Worm (Caenorhabditis elegans): Measurements from ENCODE around the gene srlf-22.

srlf-22 gene

DNA sequence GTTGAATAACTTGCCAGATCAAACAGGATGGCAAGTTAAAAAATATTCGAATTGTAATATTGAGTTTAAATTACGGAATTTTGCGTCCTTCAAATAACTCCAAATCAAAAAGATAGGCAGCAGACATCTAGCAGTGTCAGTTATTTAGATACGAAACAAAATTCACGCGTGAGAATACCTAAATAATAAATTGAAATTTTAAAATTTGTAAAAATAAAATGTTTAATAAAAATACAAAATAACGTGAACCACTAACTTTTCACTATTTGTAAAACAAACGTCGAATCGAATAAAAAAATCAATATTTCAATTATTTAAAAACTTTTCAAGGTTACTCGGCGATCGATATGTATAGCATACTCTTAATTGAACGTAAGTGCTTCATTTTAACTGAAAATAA lies 15.0 kb upstream of the srlf-22 start, which contains the start of gene T02B11.9:
Gene T02B11.9 (plus strand): TSS at position 301 of the 400 bp plus-strand sequence.
- TF ChIP-seq pbrm-1 (GFP tag; IDR thresholded peaks at IDR 0.05) (no peak), sptf-2 (GFP tag; optimal IDR thresholded peaks at IDR 0.05) (no peak), B0261.1 (tag; optimal IDR thresholded peaks at IDR 0.05) (no peak), F39B2.1 (GFP tag; IDR thresholded peaks at IDR 0.05) (no peak), nfyb-1 (GFP tag; IDR thresholded peaks at IDR 0.05) (no peak), hmg-20 (GFP tag; IDR thresholded peaks at IDR 0.05) (no peak), let-607 (tag; optimal IDR thresholded peaks at IDR 0.05) (no peak), madf-8 (GFP tag; conservative IDR thresholded peaks at IDR 0.05) (no peak), ceh-91 (GFP tag; IDR thresholded peaks at IDR 0.05) (no peak), let-526 (GFP tag; IDR thresholded peaks at IDR 0.05) (no peak), B0035.1 (tag; optimal IDR thresholded peaks at IDR 0.05) (no peak), D2030.7 (GFP tag; IDR thresholded peaks at IDR 0.05) (no peak)

DNA sequence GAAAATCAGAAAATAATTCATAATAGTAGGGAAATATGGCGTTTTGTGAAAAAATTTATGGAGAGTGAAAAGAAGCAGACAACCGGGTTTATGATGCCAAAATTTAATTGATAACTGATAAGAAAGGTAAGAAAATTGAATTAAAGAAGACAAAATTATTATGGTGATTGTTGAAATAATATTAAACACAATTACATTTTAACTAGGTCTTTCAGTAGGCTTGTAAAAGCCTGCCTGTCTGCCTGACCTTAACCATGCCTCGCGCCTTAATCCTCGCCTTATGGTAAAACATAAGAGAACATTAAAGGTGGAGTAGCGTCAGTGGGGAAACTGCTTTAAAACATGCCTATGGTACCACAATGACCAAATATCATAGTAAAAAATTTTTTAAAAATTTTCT lies 12.4 kb upstream of the srlf-22 start, which contains the start of gene T02B11.8:
Gene T02B11.8 (minus strand): TSS at position 101 of the 400 bp plus-strand sequence.
- no peak for TF ChIP-seq unc-130 (GFP tag; optimal IDR thresholded peaks at IDR 0.05)

DNA sequence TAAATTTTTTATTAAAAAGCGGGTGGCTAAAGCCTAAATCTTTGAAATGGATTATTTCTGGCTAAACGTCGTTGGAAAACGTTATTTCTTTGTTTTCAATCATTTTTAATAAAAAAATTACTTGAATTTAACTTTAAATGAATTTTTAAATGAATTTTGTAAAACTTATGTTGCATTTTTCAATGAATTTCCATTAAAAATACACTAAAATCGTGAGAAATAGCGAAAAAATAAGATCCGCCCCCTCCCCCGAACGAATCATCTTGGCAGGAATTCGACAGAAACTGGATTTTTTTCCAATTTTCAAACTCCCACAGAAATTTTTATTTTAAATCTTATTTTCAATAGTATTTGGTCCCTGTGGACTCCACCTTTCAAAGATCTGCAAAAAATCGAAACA lies 11.8 kb upstream of the srlf-22 start, which contains the start of gene srg-53:
Gene srg-53 (plus strand): TSS at position 301 of the 400 bp plus-strand sequence.
- TF ChIP-seq egl-44 (GFP tag; IDR thresholded peaks at IDR 0.05) (no peak), B0261.1 (tag; optimal IDR thresholded peaks at IDR 0.05) (no peak), C06A6.2 (GFP tag; conservative IDR thresholded peaks at IDR 0.05) (no peak), ztf-28 (GFP tag; IDR thresholded peaks at IDR 0.05) (no peak), hlh-12 (tag; optimal IDR thresholded peaks at IDR 0.05) (no peak), ccch-3 (GFP tag; optimal IDR thresholded peaks at IDR 0.05) (no peak), F10E7.11 (tag; optimal IDR thresholded peaks at IDR 0.05) (no peak), snpc-1.3 (tag; optimal IDR thresholded peaks at IDR 0.05; ENCODE audit: insufficient read depth) (no peak), cebp-2 (GFP tag; IDR thresholded peaks at IDR 0.05) (no peak), hmg-1.2 (GFP tag; IDR thresholded peaks at IDR 0.05) (no peak), hsf-1 (GFP tag; IDR thresholded peaks at IDR 0.05) (no peak), dpff-1 (tag; optimal IDR thresholded peaks at IDR 0.05) (no peak), Y95B8A.8 (GFP tag; IDR thresholded peaks at IDR 0.05) (no peak)

DNA sequence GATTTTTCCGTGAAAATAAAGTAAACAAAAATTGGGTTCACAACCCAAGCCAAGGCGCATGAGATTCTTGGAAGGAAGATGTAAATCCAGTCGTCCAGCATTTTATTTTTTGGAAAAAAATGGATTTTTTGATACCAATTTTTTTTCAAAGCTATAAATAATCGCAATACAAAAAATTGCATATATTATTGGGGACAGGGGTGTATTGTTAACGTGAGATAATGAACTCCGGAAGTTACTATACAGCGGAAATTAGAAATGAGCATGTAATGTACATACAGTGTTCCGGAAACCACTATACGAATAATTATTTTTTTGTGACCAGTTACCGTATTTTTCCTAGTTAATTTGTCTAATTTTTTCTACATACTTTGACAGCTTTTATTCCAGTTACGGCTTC lies 6.6 kb upstream of the srlf-22 start, which contains the start of gene srj-38:
Gene srj-38 (minus strand): TSS at position 101 of the 400 bp plus-strand sequence.
- TF ChIP-seq dpff-1 (tag; optimal IDR thresholded peaks at IDR 0.05) (no peak), ztf-3 (GFP tag; optimal IDR thresholded peaks at IDR 0.05) (no peak), egrh-3 (GFP tag; IDR thresholded peaks at IDR 0.05) (no peak), zim-3 (tag; optimal IDR thresholded peaks at IDR 0.05) (no peak), let-526 (GFP tag; IDR thresholded peaks at IDR 0.05) (no peak), cebp-1 (GFP tag; IDR thresholded peaks at IDR 0.05) (no peak), cebp-1 (tag; optimal IDR thresholded peaks at IDR 0.05) (no peak), chd-7 (tag; optimal IDR thresholded peaks at IDR 0.05) (no peak), egl-18 (GFP tag; IDR thresholded peaks at IDR 0.05) (no peak), Y79H2A.3 (GFP tag; conservative IDR thresholded peaks at IDR 0.05) (no peak), ceh-58 (GFP tag; IDR thresholded peaks at IDR 0.05) (no peak), F39B2.1 (GFP tag; IDR thresholded peaks at IDR 0.05) (no peak)
